Worm (Caenorhabditis elegans) whole organism, young adult: Measurements from ENCODE around the gene msp-58.

Experiments used
- B0336.3 ChIP-seq: fragments of 200-800 bp; sonication (Bioruptor generic); IDR thresholded peaks from 2 replicates; pipeline ENCODE4 v1.3.6; 2022; ENCODE audit warnings: missing genetic modification characterization, missing compliant biosample characterization
- F33H1.4 ChIP-seq: fragments of 200-800 bp; sonication (Bioruptor generic); IDR thresholded peaks from 2 replicates; pipeline ENCODE4 v1.3.6; 2022; ENCODE audit warnings: missing genetic modification reagents, missing genetic modification characterization, missing compliant biosample characterization
- F49E8.2 ChIP-seq: sonication (generic microtip); optimal IDR thresholded peaks from 3 replicates; lab custom pipeline; 2017; ENCODE audit warnings: missing genetic modification characterization, mild to moderate bottlenecking, missing compliant biosample characterization, antibody characterized with exemption, moderate library complexity; ENCODE audit not compliant: insufficient read depth
- F52B5.7 ChIP-seq: sonication (generic microtip); optimal IDR thresholded peaks from 2 replicates; lab custom pipeline; 2016; ENCODE audit warnings: mild to moderate bottlenecking, missing genetic modification characterization, missing compliant biosample characterization
- K11D2.4 ChIP-seq: fragments of 200-800 bp; sonication (Bioruptor generic); IDR thresholded peaks from 2 replicates; pipeline ENCODE4 v1.3.6; 2022; ENCODE audit warnings: missing genetic modification reagents, missing genetic modification characterization, missing compliant biosample characterization
- Y53F4B.3 ChIP-seq: fragments of 200-800 bp; sonication (Bioruptor generic); IDR thresholded peaks from 2 replicates; pipeline ENCODE4 v1.3.6; 2022; ENCODE audit warnings: missing genetic modification reagents, missing genetic modification characterization, missing compliant biosample characterization
- Y53G8AR.9 ChIP-seq: fragments of 200-800 bp; sonication (Bioruptor generic); conservative IDR thresholded peaks from 2 replicates; pipeline ENCODE4 v1.3.6; 2022; ENCODE audit warnings: missing genetic modification reagents, missing genetic modification characterization, missing compliant biosample characterization
- Y56A3A.18 ChIP-seq: fragments of 200-800 bp; sonication (Bioruptor generic); IDR thresholded peaks from 2 replicates; pipeline ENCODE4 v1.3.6; 2022; ENCODE audit warnings: missing genetic modification reagents, missing genetic modification characterization, missing compliant biosample characterization
- Y67H2A.10 ChIP-seq: fragments of 200-800 bp; sonication (Bioruptor generic); conservative IDR thresholded peaks from 2 replicates; pipeline ENCODE4 v1.3.6; 2022; ENCODE audit warnings: missing genetic modification reagents, missing genetic modification characterization, missing compliant biosample characterization
- ZK185.1 ChIP-seq: sonication (generic microtip); optimal IDR thresholded peaks from 2 replicates; lab custom pipeline; 2016; ENCODE audit warnings: mild to moderate bottlenecking, missing genetic modification characterization, missing compliant biosample characterization; ENCODE audit not compliant: poor library complexity, severe bottlenecking
- akir-1 ChIP-seq: fragments of 200-800 bp; sonication (Bioruptor generic); optimal IDR thresholded peaks from 2 replicates; lab custom pipeline; 2018; ENCODE audit warnings: mild to moderate bottlenecking, missing genetic modification characterization, moderate library complexity, missing compliant biosample characterization
- athp-1 ChIP-seq: sonication (generic microtip); optimal IDR thresholded peaks from 2 replicates; lab custom pipeline; 2017; ENCODE audit warnings: mild to moderate bottlenecking, missing genetic modification characterization, missing compliant biosample characterization
- attf-3 ChIP-seq: fragments of 200-800 bp; sonication (Bioruptor generic); conservative IDR thresholded peaks from 2 replicates; pipeline ENCODE4 v1.3.6; 2022; ENCODE audit warnings: missing genetic modification reagents, missing genetic modification characterization, missing compliant biosample characterization
- bed-2 ChIP-seq: fragments of 200-800 bp; sonication (Bioruptor generic); IDR thresholded peaks from 2 replicates; pipeline ENCODE4 v1.3.6; 2022; ENCODE audit warnings: missing genetic modification reagents, missing genetic modification characterization, missing compliant biosample characterization
- ccch-3 ChIP-seq: fragments of 200-800 bp; sonication (Bioruptor generic); optimal IDR thresholded peaks from 2 replicates; lab custom pipeline; 2018; ENCODE audit warnings: mild to moderate bottlenecking, missing genetic modification characterization, missing compliant biosample characterization
- ceh-100 ChIP-seq: fragments of 200-800 bp; sonication (Bioruptor generic); IDR thresholded peaks from 2 replicates; pipeline ENCODE4 v1.3.6; 2022; ENCODE audit warnings: missing genetic modification reagents, missing genetic modification characterization, missing compliant biosample characterization
- ceh-27 ChIP-seq: fragments of 200-800 bp; sonication (Bioruptor generic); optimal IDR thresholded peaks from 2 replicates; lab custom pipeline; 2018; ENCODE audit warnings: mild to moderate bottlenecking, missing genetic modification characterization, moderate library complexity, missing compliant biosample characterization
- ceh-79 ChIP-seq: sonication (generic microtip); optimal IDR thresholded peaks from 2 replicates; lab custom pipeline; 2017; ENCODE audit warnings: mild to moderate bottlenecking, missing genetic modification characterization, missing compliant biosample characterization
- dpff-1 ChIP-seq: sonication (generic microtip); optimal IDR thresholded peaks from 2 replicates; lab custom pipeline; 2017; ENCODE audit warnings: mild to moderate bottlenecking, missing genetic modification characterization, missing compliant biosample characterization
- efl-1 ChIP-seq: fragments of 150-350 bp; optimal IDR thresholded peaks from 2 replicates; lab custom pipeline; 2014; ENCODE audit warnings: missing biosample characterization, missing genetic modification reagents, missing genetic modification characterization
- egrh-3 ChIP-seq: fragments of 200-800 bp; sonication (Bioruptor generic); IDR thresholded peaks from 2 replicates; pipeline ENCODE4 v1.3.6; 2022; ENCODE audit warnings: missing genetic modification reagents, missing genetic modification characterization, missing compliant biosample characterization
- him-1 ChIP-seq: sonication (generic microtip); optimal IDR thresholded peaks from 2 replicates; lab custom pipeline; 2016; ENCODE audit warnings: missing genotype, missing genetic modification reagents, missing genetic modification characterization, missing compliant biosample characterization
- hlh-12 ChIP-seq: sonication (generic microtip); optimal IDR thresholded peaks from 2 replicates; lab custom pipeline; 2016; ENCODE audit warnings: missing genetic modification characterization, missing compliant biosample characterization
- let-526 ChIP-seq: fragments of 200-800 bp; sonication (Bioruptor generic); IDR thresholded peaks from 2 replicates; pipeline ENCODE4 v1.3.6; 2022; ENCODE audit warnings: missing genetic modification reagents, missing genetic modification characterization, missing compliant biosample characterization
- lsl-1 ChIP-seq: fragments of 200-800 bp; sonication (Bioruptor generic); optimal IDR thresholded peaks from 2 replicates; lab custom pipeline; 2018; ENCODE audit warnings: mild to moderate bottlenecking, missing genetic modification characterization, moderate library complexity, missing compliant biosample characterization
- madf-3 ChIP-seq: fragments of 200-800 bp; sonication (Bioruptor generic); IDR thresholded peaks from 2 replicates; pipeline ENCODE4 v1.3.6; 2022; ENCODE audit warnings: missing genetic modification reagents, missing genetic modification characterization, missing compliant biosample characterization
- madf-6 ChIP-seq: fragments of 200-800 bp; sonication (Bioruptor generic); IDR thresholded peaks from 2 replicates; pipeline ENCODE4 v1.3.6; 2022; ENCODE audit warnings: missing genetic modification reagents, missing genetic modification characterization, missing compliant biosample characterization
- madf-8 ChIP-seq: fragments of 200-800 bp; sonication (Bioruptor generic); conservative IDR thresholded peaks from 2 replicates; pipeline ENCODE4 v1.3.6; 2022; ENCODE audit warnings: missing genetic modification reagents, missing genetic modification characterization, missing compliant biosample characterization
- nfyb-1 ChIP-seq: fragments of 200-800 bp; sonication (Bioruptor generic); IDR thresholded peaks from 2 replicates; pipeline ENCODE4 v1.3.6; 2022; ENCODE audit warnings: missing genetic modification reagents, missing genetic modification characterization, missing compliant biosample characterization
- nhr-120 ChIP-seq: fragments of 200-800 bp; sonication (Bioruptor generic); IDR thresholded peaks from 2 replicates; pipeline ENCODE4 v1.3.6; 2022; ENCODE audit warnings: missing genetic modification characterization, missing compliant biosample characterization
- nhr-90 ChIP-seq: sonication (generic microtip); optimal IDR thresholded peaks from 2 replicates; lab custom pipeline; 2016; ENCODE audit warnings: missing genotype, mild to moderate bottlenecking, missing genetic modification characterization, missing compliant biosample characterization
- rcor-1 ChIP-seq: fragments of 200-800 bp; sonication (Bioruptor generic); IDR thresholded peaks from 2 replicates; pipeline ENCODE4 v1.3.6; 2022; ENCODE audit warnings: missing genetic modification reagents, missing genetic modification characterization, missing compliant biosample characterization
- snpc-1.3 ChIP-seq: sonication (generic microtip); optimal IDR thresholded peaks from 2 replicates; lab custom pipeline; 2017; ENCODE audit warnings: missing genetic modification characterization, mild to moderate bottlenecking, missing compliant biosample characterization, antibody characterized with exemption, moderate library complexity, missing genotype, missing genetic modification reagents; ENCODE audit not compliant: insufficient read depth
- snpc-4 ChIP-seq, 5 experiments: fragments of 150-350 bp in 1 of 5; sonication (generic microtip) in 4 of 5; optimal IDR thresholded peaks; 2 replicates each; lab custom pipeline; 2014 to 2018; ENCODE audit warnings: missing genetic modification characterization in 5 of 5, missing biosample characterization in 3 of 5, antibody characterized with exemption in 2 of 5, mild to moderate bottlenecking in 2 of 5, missing compliant biosample characterization in 2 of 5, missing genotype in 2 of 5, moderate library complexity in 2 of 5, missing genetic modification reagents in 1 of 5
- tlf-1 ChIP-seq: fragments of 200-800 bp; sonication (Bioruptor generic); optimal IDR thresholded peaks from 2 replicates; lab custom pipeline; 2018; ENCODE audit warnings: mild to moderate bottlenecking, missing genetic modification characterization, missing compliant biosample characterization
- unc-62 ChIP-seq: fragments of 150-350 bp; optimal IDR thresholded peaks from 2 replicates; lab custom pipeline; 2014; ENCODE audit warnings: missing biosample characterization, missing genetic modification reagents, missing genetic modification characterization
- xnd-1 ChIP-seq: sonication (generic microtip); optimal IDR thresholded peaks from 2 replicates; lab custom pipeline; 2016; ENCODE audit warnings: missing genotype, missing genetic modification reagents, missing genetic modification characterization, missing compliant biosample characterization
- zim-3 ChIP-seq: sonication (generic microtip); optimal IDR thresholded peaks from 2 replicates; lab custom pipeline; 2017; ENCODE audit warnings: mild to moderate bottlenecking, missing genetic modification characterization, moderate library complexity, missing compliant biosample characterization
- ztf-28 ChIP-seq: fragments of 200-800 bp; sonication (Bioruptor generic); IDR thresholded peaks from 2 replicates; pipeline ENCODE4 v1.3.6; 2022; ENCODE audit warnings: missing genetic modification reagents, missing genetic modification characterization, missing compliant biosample characterization
- ztf-3 ChIP-seq: fragments of 200-800 bp; sonication (Bioruptor generic); optimal IDR thresholded peaks from 2 replicates; lab custom pipeline; 2018; ENCODE audit warnings: mild to moderate bottlenecking, missing genetic modification characterization, missing compliant biosample characterization

msp-58 gene

DNA sequence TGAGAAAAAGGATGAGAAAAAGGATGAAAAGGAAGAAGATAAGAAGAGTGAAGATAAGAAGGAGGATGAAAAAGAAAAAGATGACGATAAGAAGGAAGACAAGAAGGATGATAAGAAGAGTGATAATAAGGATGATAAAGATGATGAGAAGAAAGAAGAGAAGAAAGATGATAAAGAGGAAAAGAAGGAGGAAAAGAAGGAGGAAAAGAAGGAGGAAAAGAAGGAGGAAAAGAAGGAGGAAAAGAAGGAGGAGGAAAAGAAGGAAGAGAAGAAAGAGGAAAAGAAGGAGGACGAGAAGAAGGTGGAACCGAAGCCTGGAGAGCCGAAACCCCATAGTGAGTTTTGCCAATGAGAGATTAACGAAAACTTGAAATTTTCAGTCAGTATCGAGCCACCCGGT is 35.0 kb upstream of the msp-58 start:
- TF ChIP-seq B0336.3 (GFP tag; lab: Robert Waterston, UW) (no peak), F49E8.2 (no peak), ceh-79 (tag; lab: Kevin White, UChicago) (no peak), K11D2.4 (GFP tag; lab: Robert Waterston, UW) (no peak), ZK185.1 (tag; lab: Kevin White, UChicago) (no peak), rcor-1 (GFP tag; lab: Robert Waterston, UW) (no peak), ztf-3 (GFP tag; lab: Kevin White, UChicago) (no peak), attf-3 (no peak), unc-62 (GFP tag; lab: Kevin White, UChicago) (no peak), akir-1 (no peak)

DNA sequence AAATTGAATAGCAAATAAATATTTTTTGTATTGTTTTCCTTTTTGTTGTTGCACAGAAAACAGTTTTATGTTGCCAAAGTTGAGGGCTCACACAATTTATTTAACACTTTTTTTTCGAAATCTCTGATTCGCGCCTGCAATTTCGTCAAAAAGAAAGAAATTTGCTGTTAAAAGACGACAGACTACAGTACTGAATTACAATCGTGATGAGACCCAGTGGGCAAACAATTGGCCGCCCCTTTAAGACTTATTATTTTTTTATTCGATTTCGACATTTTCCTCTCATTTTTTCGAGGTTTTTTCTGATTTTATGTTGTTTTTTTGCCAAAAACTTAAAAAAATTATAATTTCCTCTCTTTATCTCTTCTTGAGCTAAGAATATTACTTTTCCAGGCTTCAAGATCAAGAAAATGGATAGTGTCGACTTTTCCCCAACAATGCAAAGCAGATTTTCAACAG is 34.2 kb upstream of the msp-58 start, which contains the start of gene slfl-4:
Gene slfl-4, plus strand, starts transcription at position 409 of the 459 bp plus-strand sequence.
- TF ChIP-seq F52B5.7 (tag; lab: Kevin White, UChicago) = no peak
- TF ChIP-seq Y67H2A.10 (GFP tag; lab: Robert Waterston, UW) = no peak
- TF ChIP-seq snpc-4 (GFP tag; optimal IDR thresholded peaks at IDR 0.05; lab: Kevin White, UChicago) = no peak
- peak in 3 of 4 experiments; percentile 72 to 74 (median 73) for TF ChIP-seq snpc-4 (tag; optimal IDR thresholded peaks at IDR 0.05; lab: Kevin White, UChicago)
- no peak for TF ChIP-seq nfyb-1 (GFP tag; lab: Robert Waterston, UW)
- no peak for TF ChIP-seq ceh-27 (GFP tag; lab: Kevin White, UChicago)
- no peak for TF ChIP-seq zim-3
- TF ChIP-seq lsl-1 = peak; percentile 80
- no peak for TF ChIP-seq let-526 (GFP tag; lab: Robert Waterston, UW)
- no peak for TF ChIP-seq Y56A3A.18
- TF ChIP-seq bed-2 (GFP tag; lab: Robert Waterston, UW) = no peak
- no peak for TF ChIP-seq nhr-120 (GFP tag; lab: Robert Waterston, UW)
- no peak for TF ChIP-seq him-1 (tag; lab: Kevin White, UChicago)
- no peak for TF ChIP-seq nhr-90 (tag; lab: Kevin White, UChicago)
- TF ChIP-seq efl-1 (GFP tag; lab: Kevin White, UChicago) = peak; percentile 33
- TF ChIP-seq xnd-1 (tag; lab: Kevin White, UChicago) = peak; percentile 31
- TF ChIP-seq F33H1.4 (GFP tag; lab: Robert Waterston, UW) = peak; percentile 78
- no peak for TF ChIP-seq hlh-12 (tag; lab: Kevin White, UChicago)
- no peak for TF ChIP-seq snpc-1.3 (tag; lab: Kevin White, UChicago)
- no peak for TF ChIP-seq Y53F4B.3
- TF ChIP-seq athp-1 (tag; lab: Kevin White, UChicago) = no peak
- no peak for TF ChIP-seq ceh-100 (GFP tag; lab: Robert Waterston, UW)
- TF ChIP-seq madf-8 (GFP tag; lab: Robert Waterston, UW) = peak; percentile 59
- TF ChIP-seq dpff-1 (tag; lab: Kevin White, UChicago) = no peak
- no peak for TF ChIP-seq ccch-3
- TF ChIP-seq ztf-28 (GFP tag; lab: Robert Waterston, UW) = no peak
- no peak for TF ChIP-seq K11D2.4 (GFP tag; lab: Robert Waterston, UW)
- no peak for TF ChIP-seq madf-3 (GFP tag; lab: Robert Waterston, UW)
- no peak for TF ChIP-seq Y53G8AR.9 (GFP tag; lab: Robert Waterston, UW)
- TF ChIP-seq B0336.3 (GFP tag; lab: Robert Waterston, UW) = no peak
- TF ChIP-seq tlf-1 (GFP tag; lab: Kevin White, UChicago) = no peak
- peak; percentile 52; the same call in 1 of the 2 replicates for TF ChIP-seq madf-6 (GFP tag; lab: Robert Waterston, UW)
- no peak for TF ChIP-seq egrh-3 (GFP tag; lab: Robert Waterston, UW)
